Fruit fly (Drosophila melanogaster): ENCODE results near the gene CG46435.

Gene CG46435

dm6 chr3L:19516547-19516946 is 28.4 kb upstream of the CG46435 start (continued):
- TF ChIP-seq Fer3 (tag; optimal IDR thresholded peaks at IDR 0.05), result peak; percentile 89
- TF ChIP-seq trem (tag; optimal IDR thresholded peaks at IDR 0.05), result peak; percentile 75
- peak; percentile 95 for TF ChIP-seq luna (GFP tag; optimal IDR thresholded peaks at IDR 0.05)
- TF ChIP-seq MTF-1 (GFP tag; optimal IDR thresholded peaks at IDR 0.05; ENCODE audit: borderline replicate concordance), result peak; percentile 90
- peak; percentile 96 for TF ChIP-seq CG9817 (tag; optimal IDR thresholded peaks at IDR 0.05)
- peak; percentile 88 for TF ChIP-seq toy (GFP tag; IDR thresholded peaks at IDR 0.05)
- TF ChIP-seq MESR4 (GFP tag; optimal IDR thresholded peaks at IDR 0.05), result no peak
- TF ChIP-seq NFAT (GFP tag; IDR thresholded peaks at IDR 0.05), result peak; percentile 97
- TF ChIP-seq CG16779 (GFP tag; IDR thresholded peaks at IDR 0.05), result peak; percentile 92
- TF ChIP-seq bcd (GFP tag; optimal IDR thresholded peaks at IDR 0.05), result peak; percentile 97
- TF ChIP-seq CG8388 (GFP tag; optimal IDR thresholded peaks at IDR 0.05), result peak; percentile 76
- TF ChIP-seq CG7839 (tag; optimal IDR thresholded peaks at IDR 0.05), result peak; percentile 88
- TF ChIP-seq CG31441 (GFP tag; IDR thresholded peaks at IDR 0.05), result peak; percentile 78
- TF ChIP-seq Bgb (GFP tag; IDR thresholded peaks at IDR 0.05; ENCODE audit: partially characterized antibody), result peak; percentile 82
- peak; percentile 90 for TF ChIP-seq en (GFP tag; optimal IDR thresholded peaks at IDR 0.05)
- TF ChIP-seq CG2712 (tag; optimal IDR thresholded peaks at IDR 0.05), result peak; percentile 79
- peak; percentile 77 for TF ChIP-seq jing (GFP tag; optimal IDR thresholded peaks at IDR 0.05)
- no peak for TF ChIP-seq lbe (GFP tag; optimal IDR thresholded peaks at IDR 0.05)
- no peak for TF ChIP-seq CG6683 (GFP tag; optimal IDR thresholded peaks at IDR 0.05)
- TF ChIP-seq Blimp-1 (GFP tag; optimal IDR thresholded peaks at IDR 0.05), result peak; percentile 65
- peak; percentile 55 for TF ChIP-seq CG12219 (GFP tag; optimal IDR thresholded peaks at IDR 0.05)
- TF ChIP-seq CG15073 (GFP tag; optimal IDR thresholded peaks at IDR 0.05), result no peak
- TF ChIP-seq CG6854 (GFP tag; optimal IDR thresholded peaks at IDR 0.05), result peak; percentile 61
- TF ChIP-seq Hr78 (GFP tag; optimal IDR thresholded peaks at IDR 0.05), result no peak
- peak; percentile 83 for TF ChIP-seq CG10274 (GFP tag; optimal IDR thresholded peaks at IDR 0.05)
- peak; percentile 58 for TF ChIP-seq Sry-δ (GFP tag; optimal IDR thresholded peaks at IDR 0.05)
- TF ChIP-seq Med (GFP tag), result peak; percentile 99
- TF ChIP-seq gsb-n (tag; optimal IDR thresholded peaks at IDR 0.05), result peak; percentile 78
- peak; percentile 91 for TF ChIP-seq CG30431 (GFP tag; optimal IDR thresholded peaks at IDR 0.05)
- TF ChIP-seq CG10431 (GFP tag; optimal IDR thresholded peaks at IDR 0.05), result no peak
- peak; percentile 76 for TF ChIP-seq wek (GFP tag; optimal IDR thresholded peaks at IDR 0.05)
- TF ChIP-seq ab (GFP tag; optimal IDR thresholded peaks at IDR 0.05), result peak; percentile 59
- TF ChIP-seq CG3163 (GFP tag; optimal IDR thresholded peaks at IDR 0.05), result peak; percentile 68
- TF ChIP-seq nau (GFP tag; optimal IDR thresholded peaks at IDR 0.05), result peak; percentile 52
- TF ChIP-seq ap (GFP tag; IDR thresholded peaks at IDR 0.05), result peak; percentile 79
- peak; percentile 93 for TF ChIP-seq NC2β (GFP tag; optimal IDR thresholded peaks at IDR 0.05)
- TF ChIP-seq exex (tag; optimal IDR thresholded peaks at IDR 0.05), result no peak
- TF ChIP-seq dmrt99B (tag; optimal IDR thresholded peaks at IDR 0.05), result peak; percentile 60
- no peak for TF ChIP-seq Lpt (GFP tag; optimal IDR thresholded peaks at IDR 0.05)
- peak; percentile 47 for TF ChIP-seq esg (GFP tag; conservative IDR thresholded peaks at IDR 0.05)
- peak; percentile 90 for TF ChIP-seq Aef1 (GFP tag; IDR thresholded peaks at IDR 0.05)
- TF ChIP-seq Antp (GFP tag; optimal IDR thresholded peaks at IDR 0.05), result peak; percentile 94
- TF ChIP-seq CG10565 (GFP tag; optimal IDR thresholded peaks at IDR 0.05), result peak; percentile 76
- peak; percentile 30 for TF ChIP-seq bigmax (GFP tag; optimal IDR thresholded peaks at IDR 0.05)
- peak; percentile 64 for TF ChIP-seq scrt (GFP tag; optimal IDR thresholded peaks at IDR 0.05)
- TF ChIP-seq CG7271 (tag; optimal IDR thresholded peaks at IDR 0.05), result peak; percentile 92
- peak; percentile 69 for TF ChIP-seq CG6654 (GFP tag; optimal IDR thresholded peaks at IDR 0.05)
- no peak for TF ChIP-seq CG2678 (tag; optimal IDR thresholded peaks at IDR 0.05)
- TF ChIP-seq Tbp (GFP tag; optimal IDR thresholded peaks at IDR 0.05), result no peak

Measured in whole organism, embryonic.